Fruit fly (Drosophila melanogaster) whole organism: ENCODE results near the gene Rip11.

Experiments
- CG8478 ChIP-seq: fragments of >200 bp; optimal IDR thresholded peaks from 2 replicates; lab custom pipeline; 2018; ENCODE audit warnings: inconsistent platforms
- Dll ChIP-seq: fragments of >200 bp; optimal IDR thresholded peaks from 2 replicates; lab custom pipeline; 2017
- EcR ChIP-seq, 2 experiments: fragments of >200 bp; optimal IDR thresholded peaks; 2 replicates each; lab custom pipeline; 2017; ENCODE audit warnings: missing biosample characterization in 2 of 2, missing genetic modification characterization in 2 of 2, missing genetic modification reagents in 2 of 2
- pan ChIP-seq: fragments of >200 bp; optimal IDR thresholded peaks from 2 replicates; lab custom pipeline; 2017
- psq ChIP-seq: fragments of >200 bp; optimal IDR thresholded peaks from 2 replicates; lab custom pipeline; 2017
- usp ChIP-seq: fragments of >200 bp; optimal IDR thresholded peaks from 2 replicates; lab custom pipeline; 2017; ENCODE audit warnings: missing biosample characterization, missing genetic modification characterization, mixed read lengths

dm6 chrX:18627002-18627401 lies 20.4 kb downstream of the Rip11 start:
- no peak for TF ChIP-seq usp (GFP tag; lab: Kevin White, UChicago)
- TF ChIP-seq pan (lab: Kevin White, UChicago): no peak
- no peak for TF ChIP-seq CG8478
- TF ChIP-seq psq (lab: Kevin White, UChicago): no peak
- TF ChIP-seq Dll (lab: Kevin White, UChicago): no peak
- TF ChIP-seq EcR (GFP tag; optimal IDR thresholded peaks at IDR 0.05; lab: Kevin White, UChicago): no peak
